Fruit fly (Drosophila melanogaster) whole organism, embryonic: ENCODE data around the gene tup.

Experiments used
- CG10321 ChIP-seq: fragments of 200-800 bp; sonication (Bioruptor generic); IDR thresholded peaks from 2 replicates; pipeline ENCODE4 v1.3.6; 2022; ENCODE audit warnings: missing biosample characterization, missing genetic modification characterization
- CG11723 ChIP-seq: fragments of 200-800 bp; sonication (Bioruptor generic); optimal IDR thresholded peaks from 2 replicates; lab custom pipeline; 2017; ENCODE audit warnings: missing biosample characterization, mild to moderate bottlenecking, missing genetic modification characterization
- CG12219 ChIP-seq: fragments of 200-800 bp; sonication (Bioruptor generic); optimal IDR thresholded peaks from 3 replicates; lab custom pipeline; 2018; ENCODE audit warnings: missing biosample characterization, mild to moderate bottlenecking, missing genetic modification characterization
- CG12744 ChIP-seq: fragments of 200-800 bp; sonication (Bioruptor generic); optimal IDR thresholded peaks from 2 replicates; lab custom pipeline; 2016; ENCODE audit warnings: missing biosample characterization, missing genetic modification characterization
- CG12942 ChIP-seq: fragments of 200-800 bp; sonication (Bioruptor generic); optimal IDR thresholded peaks from 3 replicates; lab custom pipeline; 2016; ENCODE audit warnings: missing biosample characterization, missing genetic modification characterization
- CG14965 ChIP-seq: fragments of 200-800 bp; sonication (Bioruptor generic); optimal IDR thresholded peaks from 2 replicates; lab custom pipeline; 2016; ENCODE audit warnings: missing biosample characterization, missing genetic modification characterization, borderline replicate concordance
- CG15011 ChIP-seq: fragments of 200-800 bp; sonication (Bioruptor generic); optimal IDR thresholded peaks from 3 replicates; lab custom pipeline; 2018; ENCODE audit warnings: missing biosample characterization, mild to moderate bottlenecking, missing genetic modification characterization
- CG15479 ChIP-seq: fragments of 200-800 bp; sonication (Bioruptor generic); optimal IDR thresholded peaks from 3 replicates; lab custom pipeline; 2019; ENCODE audit warnings: missing biosample characterization, mild to moderate bottlenecking, missing genetic modification characterization, moderate library complexity
- CG16813 ChIP-seq: fragments of 200-800 bp; sonication (Bioruptor generic); IDR thresholded peaks from 3 replicates; pipeline ENCODE4 v1.3.6; 2022; ENCODE audit warnings: missing biosample characterization, missing genetic modification characterization; ENCODE audit not compliant: partially characterized antibody
- CG16863 ChIP-seq: fragments of 200-800 bp; sonication (Bioruptor generic); optimal IDR thresholded peaks from 3 replicates; lab custom pipeline; 2016; ENCODE audit warnings: missing biosample characterization, missing genetic modification characterization
- CG17829 ChIP-seq: fragments of 200-800 bp; optimal IDR thresholded peaks from 2 replicates; lab custom pipeline; 2019; ENCODE audit warnings: missing biosample characterization, mild to moderate bottlenecking, missing genetic modification characterization, moderate library complexity
- CG2199 ChIP-seq: fragments of 200-800 bp; sonication (Bioruptor generic); IDR thresholded peaks from 3 replicates; pipeline ENCODE4 v1.3.6; 2022; ENCODE audit warnings: missing biosample characterization, missing genetic modification characterization
- CG31388 ChIP-seq: fragments of 200-800 bp; sonication (Bioruptor generic); optimal IDR thresholded peaks from 2 replicates; lab custom pipeline; 2016; ENCODE audit warnings: missing biosample characterization, missing genetic modification characterization
- CG6683 ChIP-seq: fragments of 200-800 bp; sonication (Bioruptor generic); optimal IDR thresholded peaks from 2 replicates; lab custom pipeline; 2017; ENCODE audit warnings: missing biosample characterization, mild to moderate bottlenecking, missing genetic modification characterization, missing genetic modification reagents
- CG6689 ChIP-seq: fragments of 200-800 bp; sonication (Bioruptor generic); IDR thresholded peaks from 2 replicates; pipeline ENCODE4 v1.3.6; 2022; ENCODE audit warnings: missing biosample characterization, missing genetic modification characterization
- CG7271 ChIP-seq: fragments of 200-800 bp; sonication (Bioruptor generic); optimal IDR thresholded peaks from 2 replicates; lab custom pipeline; 2018; ENCODE audit warnings: missing biosample characterization, mild to moderate bottlenecking, missing genetic modification characterization, moderate library complexity
- CG8924 ChIP-seq: fragments of 200-800 bp; optimal IDR thresholded peaks from 3 replicates; lab custom pipeline; 2019; ENCODE audit warnings: missing biosample characterization, mild to moderate bottlenecking, missing genetic modification characterization, moderate library complexity
- CG9215 ChIP-seq: fragments of 200-800 bp; sonication (Bioruptor generic); IDR thresholded peaks from 2 replicates; pipeline ENCODE4 v1.3.6; 2022; ENCODE audit warnings: missing biosample characterization, missing genetic modification characterization
- CTCF ChIP-seq: fragments of 200-800 bp; sonication (Bioruptor generic); optimal IDR thresholded peaks from 2 replicates; lab custom pipeline; 2017; ENCODE audit warnings: missing biosample characterization, mild to moderate bottlenecking, missing genetic modification characterization, moderate library complexity
- D19A ChIP-seq: fragments of 200-800 bp; optimal IDR thresholded peaks from 3 replicates; lab custom pipeline; 2019; ENCODE audit warnings: missing biosample characterization, mild to moderate bottlenecking, missing genetic modification characterization, moderate library complexity
- Deaf1 ChIP-seq: fragments of 200-800 bp; optimal IDR thresholded peaks from 3 replicates; lab custom pipeline; 2019; ENCODE audit warnings: missing biosample characterization, mild to moderate bottlenecking, missing genetic modification characterization, moderate library complexity
- Dp ChIP-seq: fragments of 200-800 bp; sonication (Bioruptor generic); optimal IDR thresholded peaks from 2 replicates; lab custom pipeline; 2018; ENCODE audit warnings: missing biosample characterization, mild to moderate bottlenecking, missing genetic modification characterization, moderate library complexity
- Dref ChIP-seq: fragments of 200-800 bp; sonication (Bioruptor generic); IDR thresholded peaks from 2 replicates; pipeline ENCODE4 v1.3.6; 2022; ENCODE audit warnings: missing biosample characterization, missing genetic modification characterization
- Gug ChIP-seq: fragments of 200-800 bp; sonication (Bioruptor generic); IDR thresholded peaks from 4 replicates; pipeline ENCODE4 v1.3.6; 2022; ENCODE audit warnings: missing biosample characterization, missing genetic modification characterization
- HmgZ ChIP-seq: fragments of 200-800 bp; sonication (Bioruptor generic); optimal IDR thresholded peaks from 2 replicates; lab custom pipeline; 2018; ENCODE audit warnings: missing biosample characterization, mild to moderate bottlenecking, missing genetic modification characterization
- Hr3 ChIP-seq: fragments of 200-800 bp; sonication (Bioruptor generic); optimal IDR thresholded peaks from 3 replicates; lab custom pipeline; 2016; ENCODE audit warnings: missing biosample characterization, missing genetic modification characterization
- Kr ChIP-seq: fragments of 200-800 bp; sonication (Bioruptor generic); optimal IDR thresholded peaks from 2 replicates; lab custom pipeline; 2017; ENCODE audit warnings: missing biosample characterization, mild to moderate bottlenecking, missing genetic modification characterization
- Lim3 ChIP-seq: fragments of 200-800 bp; sonication (Bioruptor generic); IDR thresholded peaks from 2 replicates; pipeline ENCODE4 v1.3.6; 2022; ENCODE audit warnings: missing biosample characterization, missing genetic modification characterization
- Myb ChIP-seq: fragments of 200-800 bp; sonication (Bioruptor generic); optimal IDR thresholded peaks from 2 replicates; lab custom pipeline; 2016; ENCODE audit warnings: missing biosample characterization, missing genetic modification characterization
- Neu2 ChIP-seq: fragments of 200-800 bp; sonication (Bioruptor generic); optimal IDR thresholded peaks from 3 replicates; lab custom pipeline; 2016; ENCODE audit warnings: missing biosample characterization, missing genetic modification characterization, borderline replicate concordance
- Nf-YA ChIP-seq: fragments of 200-800 bp; sonication (Bioruptor generic); IDR thresholded peaks from 2 replicates; pipeline ENCODE4 v1.3.6; 2022; ENCODE audit warnings: missing biosample characterization, missing genetic modification characterization
- Oli ChIP-seq: fragments of 200-800 bp; sonication (Bioruptor generic); optimal IDR thresholded peaks from 2 replicates; lab custom pipeline; 2018; ENCODE audit warnings: missing biosample characterization, mild to moderate bottlenecking, missing genetic modification characterization, moderate library complexity
- Poxn ChIP-seq: fragments of 200-800 bp; sonication (Bioruptor generic); IDR thresholded peaks from 2 replicates; pipeline ENCODE4 v1.3.6; 2022; ENCODE audit warnings: missing biosample characterization, missing genetic modification characterization
- TFAM ChIP-seq: fragments of 200-800 bp; sonication (Bioruptor generic); optimal IDR thresholded peaks from 2 replicates; lab custom pipeline; 2017; ENCODE audit warnings: missing biosample characterization, missing genetic modification characterization, inconsistent platforms
- cato ChIP-seq: fragments of 200-800 bp; sonication (Bioruptor generic); optimal IDR thresholded peaks from 2 replicates; lab custom pipeline; 2016; ENCODE audit warnings: missing biosample characterization, missing genetic modification characterization, borderline replicate concordance
- caup ChIP-seq: fragments of 200-800 bp; sonication (Bioruptor generic); optimal IDR thresholded peaks from 3 replicates; lab custom pipeline; 2017; ENCODE audit warnings: missing biosample characterization, mild to moderate bottlenecking, missing genetic modification characterization, moderate library complexity; ENCODE audit not compliant: severe bottlenecking
- chm ChIP-seq: fragments of 200-800 bp; sonication (Bioruptor generic); IDR thresholded peaks from 2 replicates; pipeline ENCODE4 v1.3.6; 2022; ENCODE audit warnings: missing biosample characterization, missing genetic modification characterization
- dpn ChIP-seq, 2 experiments: fragments of 200-800 bp; sonication (Bioruptor generic); optimal IDR thresholded peaks; 3 replicates each; lab custom pipeline; 2016; ENCODE audit warnings: missing biosample characterization in 2 of 2, missing genetic modification characterization in 2 of 2
- eyg ChIP-seq: fragments of 200-800 bp; sonication (Bioruptor generic); optimal IDR thresholded peaks from 3 replicates; lab custom pipeline; 2016; ENCODE audit warnings: missing biosample characterization, missing genetic modification characterization
- hb ChIP-seq: fragments of 200-800 bp; sonication (Bioruptor generic); IDR thresholded peaks from 3 replicates; pipeline ENCODE4 v1.3.6; 2022; ENCODE audit warnings: missing biosample characterization, missing genetic modification characterization; ENCODE audit not compliant: partially characterized antibody
- her ChIP-seq: fragments of 200-800 bp; sonication (Bioruptor generic); optimal IDR thresholded peaks from 2 replicates; lab custom pipeline; 2016; ENCODE audit warnings: missing biosample characterization, missing genetic modification characterization
- hkb ChIP-seq, 2 experiments: fragments of 200-800 bp in 1 of 2; fragments of >200 bp in 1 of 2; sonication (Bioruptor generic) in 1 of 2; IDR thresholded peaks in 1 of 2; optimal IDR thresholded peaks in 1 of 2; 2 replicates each; pipeline versions ENCODE4 v1.3.6 to Lab custom; 2017 to 2022; ENCODE audit warnings: missing biosample characterization in 1 of 2, missing genetic modification characterization in 1 of 2
- insv ChIP-seq, 2 experiments: fragments of 200-800 bp; sonication (Bioruptor generic); optimal IDR thresholded peaks; 3 replicates each; lab custom pipeline; 2016 to 2018; ENCODE audit warnings: missing biosample characterization in 2 of 2, missing genetic modification characterization in 2 of 2
- knrl ChIP-seq: fragments of 200-800 bp; sonication (Bioruptor generic); IDR thresholded peaks from 3 replicates; pipeline ENCODE4 v1.3.6; 2022; ENCODE audit warnings: missing biosample characterization, missing genetic modification characterization; ENCODE audit not compliant: partially characterized antibody
- slou ChIP-seq: fragments of 200-800 bp; sonication (Bioruptor generic); optimal IDR thresholded peaks from 3 replicates; lab custom pipeline; 2016; ENCODE audit warnings: missing biosample characterization, missing genetic modification characterization
- wdn ChIP-seq: fragments of 200-800 bp; sonication (Bioruptor generic); IDR thresholded peaks from 2 replicates; pipeline ENCODE4 v1.3.6; 2022; ENCODE audit warnings: missing biosample characterization, missing genetic modification characterization
- wor ChIP-seq: fragments of 200-800 bp; sonication (Bioruptor generic); IDR thresholded peaks from 2 replicates; pipeline ENCODE4 v1.3.6; 2022; ENCODE audit warnings: missing biosample characterization, missing genetic modification characterization
- zfh2 ChIP-seq: fragments of 200-800 bp; sonication (Bioruptor generic); optimal IDR thresholded peaks from 2 replicates; lab custom pipeline; 2016; ENCODE audit warnings: missing biosample characterization, missing genetic modification characterization

Gene tup

dm6 chr2L:18839143-18839872 is 41.8 kb downstream of the tup start, which contains the start of gene CG10600 (continued):
- peak; percentile 93 for TF ChIP-seq HmgZ (tag; lab: Kevin White, UChicago)
- peak; percentile 82 for TF ChIP-seq Dref
- TF ChIP-seq CG15479: no peak
- TF ChIP-seq her (GFP tag; lab: Kevin White, UChicago): peak; percentile 89
- no peak for TF ChIP-seq CG15011 (GFP tag; lab: Kevin White, UChicago)
- TF ChIP-seq CG12219 (GFP tag; lab: Kevin White, UChicago): peak; percentile 33
- TF ChIP-seq CG12744 (GFP tag; lab: Kevin White, UChicago): peak; percentile 89
- peak; percentile 88 for TF ChIP-seq caup
- TF ChIP-seq Myb: peak; percentile 85
- TF ChIP-seq CG16863: peak; percentile 64
- TF ChIP-seq CG9215 (GFP tag; lab: Robert Waterston, UW): peak; percentile 49; the same call in 1 of the 2 replicates
- TF ChIP-seq knrl (GFP tag; lab: Robert Waterston, UW): peak; percentile 85
- TF ChIP-seq Nf-YA (GFP tag; lab: Robert Waterston, UW): no peak
- TF ChIP-seq D19A (tag; lab: Kevin White, UChicago): no peak
- TF ChIP-seq CTCF: peak; percentile 100
- no peak for TF ChIP-seq Poxn (GFP tag; lab: Robert Waterston, UW)
- TF ChIP-seq Kr (GFP tag; lab: Kevin White, UChicago): no peak
- peak; percentile 67 for TF ChIP-seq slou (GFP tag; lab: Kevin White, UChicago)
- no peak for TF ChIP-seq Neu2 (GFP tag; lab: Kevin White, UChicago)
- no peak for TF ChIP-seq TFAM
- peak; percentile 90 to 91 for TF ChIP-seq dpn (GFP tag; optimal IDR thresholded peaks at IDR 0.05; lab: Kevin White, UChicago)
- TF ChIP-seq CG17829 (tag; lab: Kevin White, UChicago): peak; percentile 80
- TF ChIP-seq CG12942 (GFP tag; lab: Kevin White, UChicago): peak; percentile 86
- 0 out of 2 replicates have a peak, but pooled peaks have one; percentile 14 for TF ChIP-seq CG6689 (GFP tag; lab: Robert Waterston, UW)
- TF ChIP-seq CG2199 (GFP tag; lab: Robert Waterston, UW): 0 out of 3 replicates have a peak, but pooled peaks have one; percentile 57
- peak; percentile 45; the same call in 1 of the 2 replicates for TF ChIP-seq chm (GFP tag; lab: Robert Waterston, UW)
- peak; percentile 91 for TF ChIP-seq zfh2 (GFP tag; lab: Kevin White, UChicago)
- TF ChIP-seq CG16813 (GFP tag; lab: Robert Waterston, UW): peak; percentile 85
- peak; percentile 73 for TF ChIP-seq CG11723 (GFP tag; lab: Kevin White, UChicago)
- TF ChIP-seq CG14965 (GFP tag; lab: Kevin White, UChicago): peak; percentile 31
- peak; percentile 100 for TF ChIP-seq Dp (GFP tag; lab: Kevin White, UChicago)
- peak; percentile 81 for TF ChIP-seq Hr3 (GFP tag; lab: Kevin White, UChicago)
- TF ChIP-seq CG6683 (GFP tag; lab: Kevin White, UChicago): no peak
- peak; percentile 51 for TF ChIP-seq cato (GFP tag; lab: Kevin White, UChicago)
- peak; percentile 80 for TF ChIP-seq eyg
- TF ChIP-seq CG31388 (GFP tag; lab: Kevin White, UChicago): peak; percentile 36
- TF ChIP-seq CG10321 (GFP tag; lab: Robert Waterston, UW): 0 out of 2 replicates have a peak, but pooled peaks have one; percentile 51
- TF ChIP-seq hb: peak; percentile 67
- no peak for TF ChIP-seq Lim3 (GFP tag; lab: Robert Waterston, UW)
- no peak for TF ChIP-seq Deaf1 (tag; lab: Kevin White, UChicago)
- peak; percentile 42 for TF ChIP-seq Oli (tag; lab: Kevin White, UChicago)
- peak in 1 of 2 experiments; percentile 79 for TF ChIP-seq insv (GFP tag; optimal IDR thresholded peaks at IDR 0.05; lab: Kevin White, UChicago)
- peak; percentile 71 for TF ChIP-seq hkb (optimal IDR thresholded peaks at IDR 0.05; lab: Kevin White, UChicago)
- TF ChIP-seq hkb (GFP tag; IDR thresholded peaks at IDR 0.05; lab: Robert Waterston, UW): peak; percentile 67
- TF ChIP-seq Gug: peak; percentile 66; the same call in 3 of the 4 replicates
- peak; percentile 45 for TF ChIP-seq CG8924 (tag; lab: Kevin White, UChicago)
- TF ChIP-seq wdn (GFP tag; lab: Robert Waterston, UW): peak; percentile 54; the same call in 1 of the 2 replicates
- 0 out of 2 replicates have a peak, but pooled peaks have one; percentile 12 for TF ChIP-seq wor (GFP tag; lab: Robert Waterston, UW)
- TF ChIP-seq CG7271 (tag; lab: Kevin White, UChicago): no peak
